Fruit fly (Drosophila melanogaster) whole organism, prepupa: ENCODE data around the gene CG33939.

Experiments
- Blimp-1 ChIP-seq: fragments of 200-800 bp; sonication (Bioruptor generic); optimal IDR thresholded peaks from 3 replicates; lab custom pipeline; 2017; ENCODE audit warnings: missing biosample characterization, missing genetic modification characterization, mild to moderate bottlenecking, moderate library complexity, missing genetic modification reagents
- CG10631 ChIP-seq: fragments of 200-800 bp; sonication (Bioruptor generic); optimal IDR thresholded peaks from 2 replicates; lab custom pipeline; 2016; ENCODE audit warnings: missing biosample characterization, missing genetic modification characterization
- CG10669 ChIP-seq: fragments of 200-800 bp; sonication (Bioruptor generic); optimal IDR thresholded peaks from 3 replicates; lab custom pipeline; 2018; ENCODE audit warnings: missing biosample characterization, mild to moderate bottlenecking, missing genetic modification characterization, moderate library complexity
- CG11294 ChIP-seq: fragments of 200-800 bp; sonication (Bioruptor generic); IDR thresholded peaks from 2 replicates; pipeline ENCODE4 v1.3.6; 2022; ENCODE audit warnings: missing biosample characterization, missing genetic modification characterization
- CG11762 ChIP-seq: fragments of 200-800 bp; sonication (Bioruptor generic); optimal IDR thresholded peaks from 3 replicates; lab custom pipeline; 2016; ENCODE audit warnings: missing biosample characterization, missing genetic modification characterization; ENCODE audit not compliant: insufficient read depth
- CG11902 ChIP-seq: fragments of 200-800 bp; sonication (Bioruptor generic); optimal IDR thresholded peaks from 3 replicates; lab custom pipeline; 2016; ENCODE audit warnings: missing biosample characterization, missing genetic modification characterization
- CG15336 ChIP-seq: fragments of 200-800 bp; sonication (Bioruptor generic); IDR thresholded peaks from 2 replicates; pipeline ENCODE4 v1.3.6; 2022; ENCODE audit warnings: missing biosample characterization, missing genetic modification characterization
- CG1621 ChIP-seq: fragments of 200-800 bp; sonication (Bioruptor generic); optimal IDR thresholded peaks from 3 replicates; lab custom pipeline; 2018; ENCODE audit warnings: missing biosample characterization, mild to moderate bottlenecking, missing genetic modification characterization
- CG16779 ChIP-seq: fragments of 200-800 bp; sonication (Bioruptor generic); optimal IDR thresholded peaks from 3 replicates; lab custom pipeline; 2017; ENCODE audit warnings: missing biosample characterization, mild to moderate bottlenecking, missing genetic modification characterization
- CG31627 ChIP-seq: fragments of 200-800 bp; sonication (Bioruptor generic); optimal IDR thresholded peaks from 3 replicates; lab custom pipeline; 2016; ENCODE audit warnings: missing biosample characterization, missing genetic modification characterization
- CG32006 ChIP-seq: fragments of 200-800 bp; sonication (Bioruptor generic); optimal IDR thresholded peaks from 3 replicates; lab custom pipeline; 2017; ENCODE audit warnings: missing biosample characterization, mild to moderate bottlenecking, missing genetic modification characterization
- CG4318 ChIP-seq: fragments of 200-800 bp; sonication (Bioruptor generic); optimal IDR thresholded peaks from 3 replicates; lab custom pipeline; 2017; ENCODE audit warnings: missing biosample characterization, mild to moderate bottlenecking, missing genetic modification characterization
- CG6163 ChIP-seq: fragments of 200-800 bp; sonication (Bioruptor generic); IDR thresholded peaks from 3 replicates; pipeline ENCODE4 v1.3.6; 2022; ENCODE audit warnings: missing biosample characterization, missing genetic modification characterization
- CG6792 ChIP-seq: fragments of 200-800 bp; sonication (Bioruptor generic); optimal IDR thresholded peaks from 3 replicates; lab custom pipeline; 2016; ENCODE audit warnings: missing biosample characterization, missing genetic modification characterization
- CG6808 ChIP-seq: fragments of 200-800 bp; sonication (Bioruptor generic); optimal IDR thresholded peaks from 3 replicates; lab custom pipeline; 2017; ENCODE audit warnings: missing biosample characterization, missing genetic modification characterization, mild to moderate bottlenecking, moderate library complexity, missing genetic modification reagents
- CG6854 ChIP-seq: fragments of 200-800 bp; sonication (Bioruptor generic); optimal IDR thresholded peaks from 2 replicates; lab custom pipeline; 2017; ENCODE audit warnings: missing biosample characterization, mild to moderate bottlenecking, missing genetic modification characterization
- CG7368 ChIP-seq: fragments of 200-800 bp; sonication (Bioruptor generic); optimal IDR thresholded peaks from 3 replicates; lab custom pipeline; 2016; ENCODE audit warnings: missing biosample characterization, missing genetic modification characterization
- CG8119 ChIP-seq: fragments of 200-800 bp; sonication (Bioruptor generic); IDR thresholded peaks from 3 replicates; pipeline ENCODE4 v1.3.6; 2022; ENCODE audit warnings: missing biosample characterization, missing genetic modification characterization
- CG8319 ChIP-seq: fragments of 200-800 bp; sonication (Bioruptor generic); optimal IDR thresholded peaks from 3 replicates; lab custom pipeline; 2016; ENCODE audit warnings: missing biosample characterization, missing genetic modification characterization
- CG8632 ChIP-seq: fragments of 200-800 bp; sonication (Bioruptor generic); optimal IDR thresholded peaks from 3 replicates; lab custom pipeline; 2016; ENCODE audit warnings: missing biosample characterization, missing genetic modification characterization
- CG9139 ChIP-seq: fragments of 200-800 bp; sonication (Bioruptor generic); optimal IDR thresholded peaks from 3 replicates; lab custom pipeline; 2017; ENCODE audit warnings: missing biosample characterization, mild to moderate bottlenecking, missing genetic modification characterization
- Eip75B ChIP-seq: fragments of 200-800 bp; sonication (Bioruptor generic); optimal IDR thresholded peaks from 3 replicates; lab custom pipeline; 2016; ENCODE audit warnings: missing biosample characterization, missing genetic modification characterization
- Eip78C ChIP-seq: fragments of 200-800 bp; sonication (Bioruptor generic); peaks from one replicate; lab custom pipeline; 2016; ENCODE audit warnings: missing biosample characterization, missing genetic modification characterization
- Ets21C ChIP-seq: fragments of 200-800 bp; sonication (Bioruptor generic); optimal IDR thresholded peaks from 3 replicates; lab custom pipeline; 2016; ENCODE audit warnings: missing biosample characterization, missing genetic modification characterization
- Gug ChIP-seq: fragments of 200-800 bp; sonication (Bioruptor generic); IDR thresholded peaks from 2 replicates; pipeline ENCODE4 v1.3.6; 2022; ENCODE audit warnings: missing biosample characterization, missing genetic modification characterization
- Hr38 ChIP-seq: sonication (Bioruptor generic); optimal IDR thresholded peaks from 2 replicates; lab custom pipeline; 2016; ENCODE audit warnings: missing biosample characterization, missing genetic modification characterization
- Hr4 ChIP-seq: fragments of 200-800 bp; sonication (Bioruptor generic); optimal IDR thresholded peaks from 3 replicates; lab custom pipeline; 2016; ENCODE audit warnings: missing biosample characterization, missing genetic modification characterization
- Met ChIP-seq: fragments of 200-800 bp; sonication (Bioruptor generic); optimal IDR thresholded peaks from 3 replicates; lab custom pipeline; 2016; ENCODE audit warnings: missing biosample characterization, missing genetic modification characterization
- OdsH ChIP-seq: fragments of 200-800 bp; sonication (Bioruptor generic); optimal IDR thresholded peaks from 3 replicates; lab custom pipeline; 2016; ENCODE audit warnings: missing biosample characterization, missing genetic modification characterization
- Smox ChIP-seq: fragments of 200-800 bp; sonication (Bioruptor generic); optimal IDR thresholded peaks from 3 replicates; lab custom pipeline; 2016; ENCODE audit warnings: missing biosample characterization, missing genetic modification characterization
- Sox102F ChIP-seq: fragments of 200-800 bp; sonication (Bioruptor generic); optimal IDR thresholded peaks from 2 replicates; lab custom pipeline; 2016; ENCODE audit warnings: missing biosample characterization, mild to moderate bottlenecking, missing genetic modification characterization
- Sox14 ChIP-seq: fragments of 200-800 bp; sonication (Bioruptor generic); optimal IDR thresholded peaks from 3 replicates; lab custom pipeline; 2016; ENCODE audit warnings: missing biosample characterization, missing genetic modification characterization
- Sox15 ChIP-seq: fragments of 200-800 bp; sonication (Bioruptor generic); optimal IDR thresholded peaks from 3 replicates; lab custom pipeline; 2016; ENCODE audit warnings: missing biosample characterization, missing genetic modification characterization
- cyc ChIP-seq: fragments of 200-800 bp; sonication (Bioruptor generic); optimal IDR thresholded peaks from 3 replicates; lab custom pipeline; 2016; ENCODE audit warnings: missing biosample characterization, missing genetic modification characterization
- dsx ChIP-seq: fragments of 200-800 bp; optimal IDR thresholded peaks from 3 replicates; lab custom pipeline; 2019; ENCODE audit warnings: missing biosample characterization, mild to moderate bottlenecking, missing genetic modification characterization, moderate library complexity; ENCODE audit not compliant: poor library complexity, severe bottlenecking
- eg ChIP-seq: fragments of 200-800 bp; sonication (Bioruptor generic); IDR thresholded peaks from 3 replicates; pipeline ENCODE4 v1.3.6; 2022; ENCODE audit warnings: missing biosample characterization, missing genetic modification characterization
- esn ChIP-seq: fragments of 200-800 bp; sonication (Bioruptor generic); optimal IDR thresholded peaks from 2 replicates; lab custom pipeline; 2016; ENCODE audit warnings: missing biosample characterization, mild to moderate bottlenecking, missing genetic modification characterization, moderate library complexity
- fd59A ChIP-seq: fragments of 200-800 bp; sonication (Bioruptor generic); optimal IDR thresholded peaks from 2 replicates; lab custom pipeline; 2017; ENCODE audit warnings: missing biosample characterization, mild to moderate bottlenecking, missing genetic modification characterization, missing genetic modification reagents
- fd85E ChIP-seq: fragments of 200-800 bp; sonication (Bioruptor generic); optimal IDR thresholded peaks from 3 replicates; lab custom pipeline; 2016; ENCODE audit warnings: missing biosample characterization, missing genetic modification characterization
- fkh ChIP-seq: fragments of 200-800 bp; sonication (Bioruptor generic); optimal IDR thresholded peaks from 3 replicates; lab custom pipeline; 2017; ENCODE audit warnings: missing biosample characterization, mild to moderate bottlenecking, missing genetic modification characterization, moderate library complexity
- lz ChIP-seq: fragments of 200-800 bp; sonication (Bioruptor generic); optimal IDR thresholded peaks from 3 replicates; lab custom pipeline; 2016; ENCODE audit warnings: missing biosample characterization, missing genetic modification characterization
- net ChIP-seq: fragments of 200-800 bp; sonication (Bioruptor generic); optimal IDR thresholded peaks from 3 replicates; lab custom pipeline; 2016; ENCODE audit warnings: missing biosample characterization, missing genetic modification characterization
- pdm3 ChIP-seq: fragments of 200-800 bp; sonication (Bioruptor generic); optimal IDR thresholded peaks from 3 replicates; lab custom pipeline; 2016; ENCODE audit warnings: missing biosample characterization, missing genetic modification characterization
- salr ChIP-seq, 2 experiments: fragments of 200-800 bp; sonication (Bioruptor generic); optimal IDR thresholded peaks; 3 replicates each; lab custom pipeline; 2016 to 2018; ENCODE audit warnings: missing biosample characterization in 2 of 2, missing genetic modification characterization in 2 of 2, mild to moderate bottlenecking in 1 of 2
- spab ChIP-seq: fragments of 200-800 bp; sonication (Bioruptor generic); optimal IDR thresholded peaks from 2 replicates; lab custom pipeline; 2017; ENCODE audit warnings: missing biosample characterization, mild to moderate bottlenecking, missing genetic modification characterization, missing genetic modification reagents
- ss ChIP-seq, 2 experiments: fragments of 200-800 bp; sonication (Bioruptor generic); optimal IDR thresholded peaks; 2 replicates in 1 of 2; 3 replicates in 1 of 2; lab custom pipeline; 2017 to 2018; ENCODE audit warnings: mild to moderate bottlenecking in 2 of 2, missing biosample characterization in 2 of 2, missing genetic modification characterization in 2 of 2, moderate library complexity in 1 of 2
- svp ChIP-seq: fragments of 200-800 bp; sonication (Bioruptor generic); peaks from one replicate; lab custom pipeline; 2016; ENCODE audit warnings: missing biosample characterization, missing genetic modification characterization
- topi ChIP-seq: fragments of 200-800 bp; sonication (Bioruptor generic); optimal IDR thresholded peaks from 3 replicates; lab custom pipeline; 2016; ENCODE audit warnings: missing biosample characterization, missing genetic modification characterization

The CG33939 gene

dm6 chrX:19160635-19161407 lies 13.9 kb downstream of the CG33939 start (continued):
- no peak for TF ChIP-seq fkh

dm6 chrX:19159942-19160341 lies 14.8 kb downstream of the CG33939 start:
- no peak for TF ChIP-seq CG6854
- TF ChIP-seq Sox102F (GFP tag; lab: Kevin White, UChicago) = peak; percentile 63
- TF ChIP-seq CG1621 = peak; percentile 58
- TF ChIP-seq spab (GFP tag; lab: Kevin White, UChicago) = peak; percentile 55
- TF ChIP-seq Sox15 (GFP tag; lab: Kevin White, UChicago) = peak; percentile 50
- TF ChIP-seq ss (GFP tag; optimal IDR thresholded peaks at IDR 0.05; lab: Kevin White, UChicago) = peak; percentile 26 to 65
- TF ChIP-seq CG7368 (GFP tag; lab: Kevin White, UChicago) = peak; percentile 8
- peak; percentile 44 for TF ChIP-seq CG11902 (GFP tag; lab: Kevin White, UChicago)
- TF ChIP-seq CG15336 (GFP tag; lab: Robert Waterston, UW) = peak; percentile 59
- TF ChIP-seq CG6163 = peak; percentile 51; the same call in 1 of the 3 replicates
- peak; percentile 48 to 61 for TF ChIP-seq salr (GFP tag; optimal IDR thresholded peaks at IDR 0.05; lab: Kevin White, UChicago)
- TF ChIP-seq Eip78C (GFP tag; lab: Kevin White, UChicago) = peak; percentile 77
- TF ChIP-seq Hr4 (GFP tag; lab: Kevin White, UChicago) = peak; percentile 45
- no peak for TF ChIP-seq CG11294
- TF ChIP-seq Met = peak; percentile 72
- TF ChIP-seq CG8319 (GFP tag; lab: Kevin White, UChicago) = no peak
- peak; percentile 78 for TF ChIP-seq CG8632
- TF ChIP-seq topi (GFP tag; lab: Kevin White, UChicago) = peak; percentile 60
- no peak for TF ChIP-seq fkh
- TF ChIP-seq Smox (GFP tag; lab: Kevin White, UChicago) = peak; percentile 76
- peak; percentile 77 for TF ChIP-seq OdsH
- TF ChIP-seq CG11762 (GFP tag; lab: Kevin White, UChicago) = peak; percentile 41
- TF ChIP-seq Gug = no peak
- peak; percentile 67 for TF ChIP-seq Sox14 (GFP tag; lab: Kevin White, UChicago)
- peak; percentile 76 for TF ChIP-seq Blimp-1 (GFP tag; lab: Kevin White, UChicago)
- TF ChIP-seq CG6808 = peak; percentile 41
- no peak for TF ChIP-seq fd85E (GFP tag; lab: Kevin White, UChicago)
- TF ChIP-seq net (GFP tag; lab: Kevin White, UChicago) = peak; percentile 29
- peak; percentile 69 for TF ChIP-seq CG8119
- TF ChIP-seq svp (GFP tag; lab: Kevin White, UChicago) = peak; percentile 51
- TF ChIP-seq Eip75B (GFP tag; lab: Kevin White, UChicago) = peak; percentile 56
- TF ChIP-seq CG16779 (tag; lab: Kevin White, UChicago) = peak; percentile 35
- peak; percentile 56 for TF ChIP-seq dsx
- peak; percentile 56 for TF ChIP-seq CG31627 (GFP tag; lab: Kevin White, UChicago)
- peak; percentile 72 for TF ChIP-seq CG6792 (GFP tag; lab: Kevin White, UChicago)
- 0 out of 3 replicates have a peak, but pooled peaks have one; percentile 39 for TF ChIP-seq eg (GFP tag; lab: Robert Waterston, UW)
- peak; percentile 19 for TF ChIP-seq CG9139 (GFP tag; lab: Kevin White, UChicago)
- peak; percentile 30 for TF ChIP-seq Ets21C
- peak; percentile 62 for TF ChIP-seq CG10669 (GFP tag; lab: Kevin White, UChicago)
- TF ChIP-seq CG4318 (GFP tag; lab: Kevin White, UChicago) = peak; percentile 54
- peak; percentile 62 for TF ChIP-seq fd59A (GFP tag; lab: Kevin White, UChicago)
- TF ChIP-seq pdm3 (GFP tag; lab: Kevin White, UChicago) = peak; percentile 72
- peak; percentile 62 for TF ChIP-seq lz (GFP tag; lab: Kevin White, UChicago)
- TF ChIP-seq esn (GFP tag; lab: Kevin White, UChicago) = peak; percentile 76
- no peak for TF ChIP-seq Hr38 (GFP tag; lab: Kevin White, UChicago)
- TF ChIP-seq CG10631 (GFP tag; lab: Kevin White, UChicago) = peak; percentile 76
- peak; percentile 48 for TF ChIP-seq cyc
- TF ChIP-seq CG32006 (GFP tag; lab: Kevin White, UChicago) = peak; percentile 70
